Fruit fly (Drosophila melanogaster) whole organism, adult: ENCODE data around the gene Etl1.
A peak's percentile ranks its signal among the peaks of the same experiment; 100 is the strongest.

Source experiments
- CG11617 ChIP-seq: fragments of 200-800 bp; sonication (Bioruptor generic); optimal IDR thresholded peaks from 2 replicates; lab custom pipeline; 2017; ENCODE audit warnings: mild to moderate bottlenecking, missing biosample characterization, missing genetic modification reagents, missing genetic modification characterization
- CG12768 ChIP-seq: fragments of 200-800 bp; sonication (Bioruptor generic); optimal IDR thresholded peaks from 2 replicates; lab custom pipeline; 2017; ENCODE audit warnings: missing biosample characterization, missing genetic modification characterization, mild to moderate bottlenecking, moderate library complexity, missing genetic modification reagents
- CG14711 ChIP-seq: fragments of 200-800 bp; sonication (Bioruptor generic); optimal IDR thresholded peaks from 2 replicates; lab custom pipeline; 2018; ENCODE audit warnings: missing biosample characterization, mild to moderate bottlenecking, missing genetic modification characterization, moderate library complexity
- CG1620 ChIP-seq: fragments of 200-800 bp; sonication (Bioruptor generic); optimal IDR thresholded peaks from 2 replicates; lab custom pipeline; 2016; ENCODE audit warnings: missing biosample characterization, missing genetic modification characterization
- CG33017 ChIP-seq: fragments of 200-800 bp; sonication (Bioruptor generic); optimal IDR thresholded peaks from 2 replicates; lab custom pipeline; 2018; ENCODE audit warnings: missing biosample characterization, mild to moderate bottlenecking, missing genetic modification characterization, moderate library complexity
- CG5204 ChIP-seq: fragments of 200-800 bp; sonication (Bioruptor generic); optimal IDR thresholded peaks from 2 replicates; lab custom pipeline; 2016; ENCODE audit warnings: missing biosample characterization, missing genetic modification characterization
- CG7045 ChIP-seq: fragments of 200-800 bp; sonication (Bioruptor generic); optimal IDR thresholded peaks from 2 replicates; lab custom pipeline; 2017; ENCODE audit warnings: missing biosample characterization, mild to moderate bottlenecking, missing genetic modification characterization
- CG7101 ChIP-seq: fragments of 200-800 bp; sonication (Bioruptor generic); optimal IDR thresholded peaks from 2 replicates; lab custom pipeline; 2018; ENCODE audit warnings: missing biosample characterization, mild to moderate bottlenecking, missing genetic modification characterization, moderate library complexity
- Clk ChIP-seq: fragments of 200-800 bp; sonication (Bioruptor generic); optimal IDR thresholded peaks from 2 replicates; lab custom pipeline; 2017; ENCODE audit warnings: missing biosample characterization, missing genetic modification characterization
- Crg-1 ChIP-seq: fragments of 200-800 bp; sonication (Bioruptor generic); optimal IDR thresholded peaks from 2 replicates; lab custom pipeline; 2016; ENCODE audit warnings: missing biosample characterization, missing genetic modification characterization
- Hr96 ChIP-seq: fragments of 200-800 bp; sonication (Bioruptor generic); optimal IDR thresholded peaks from 2 replicates; lab custom pipeline; 2016; ENCODE audit warnings: missing biosample characterization, missing genetic modification characterization
- Mnt ChIP-seq: fragments of 200-800 bp; sonication (Bioruptor generic); optimal IDR thresholded peaks from 2 replicates; lab custom pipeline; 2016; ENCODE audit warnings: missing biosample characterization, mild to moderate bottlenecking, missing genetic modification characterization
- bab1 ChIP-seq: fragments of 200-800 bp; sonication (Bioruptor generic); optimal IDR thresholded peaks from 3 replicates; lab custom pipeline; 2019; ENCODE audit warnings: missing biosample characterization, mild to moderate bottlenecking, missing genetic modification characterization, moderate library complexity
- cic ChIP-seq: fragments of 200-800 bp; sonication (Bioruptor generic); optimal IDR thresholded peaks from 2 replicates; lab custom pipeline; 2017; ENCODE audit warnings: missing biosample characterization, mild to moderate bottlenecking, missing genetic modification characterization, moderate library complexity
- cnc ChIP-seq, 2 experiments: fragments of >200 bp; optimal IDR thresholded peaks; 2 replicates each; lab custom pipeline; 2017
- kay ChIP-seq: fragments of 200-800 bp; sonication (Bioruptor generic); peaks from one replicate; lab custom pipeline; 2016; ENCODE audit warnings: missing biosample characterization, missing genetic modification characterization, borderline replicate concordance
- ovo ChIP-seq: fragments of 200-800 bp; sonication (Bioruptor generic); optimal IDR thresholded peaks from 2 replicates; lab custom pipeline; 2016; ENCODE audit warnings: missing biosample characterization, missing genetic modification characterization
- pad ChIP-seq: fragments of 200-800 bp; sonication (Bioruptor generic); optimal IDR thresholded peaks from 3 replicates; lab custom pipeline; 2017; ENCODE audit warnings: missing biosample characterization, missing genetic modification characterization, mild to moderate bottlenecking, moderate library complexity, missing genetic modification reagents
- tj ChIP-seq: fragments of 200-800 bp; sonication (Bioruptor generic); optimal IDR thresholded peaks from 3 replicates; lab custom pipeline; 2017; ENCODE audit warnings: missing biosample characterization, mild to moderate bottlenecking, missing genetic modification characterization, moderate library complexity
- toe ChIP-seq: fragments of 200-800 bp; sonication (Bioruptor generic); optimal IDR thresholded peaks from 2 replicates; lab custom pipeline; 2016; ENCODE audit warnings: missing biosample characterization, missing genetic modification characterization

Etl1 gene

DNA sequence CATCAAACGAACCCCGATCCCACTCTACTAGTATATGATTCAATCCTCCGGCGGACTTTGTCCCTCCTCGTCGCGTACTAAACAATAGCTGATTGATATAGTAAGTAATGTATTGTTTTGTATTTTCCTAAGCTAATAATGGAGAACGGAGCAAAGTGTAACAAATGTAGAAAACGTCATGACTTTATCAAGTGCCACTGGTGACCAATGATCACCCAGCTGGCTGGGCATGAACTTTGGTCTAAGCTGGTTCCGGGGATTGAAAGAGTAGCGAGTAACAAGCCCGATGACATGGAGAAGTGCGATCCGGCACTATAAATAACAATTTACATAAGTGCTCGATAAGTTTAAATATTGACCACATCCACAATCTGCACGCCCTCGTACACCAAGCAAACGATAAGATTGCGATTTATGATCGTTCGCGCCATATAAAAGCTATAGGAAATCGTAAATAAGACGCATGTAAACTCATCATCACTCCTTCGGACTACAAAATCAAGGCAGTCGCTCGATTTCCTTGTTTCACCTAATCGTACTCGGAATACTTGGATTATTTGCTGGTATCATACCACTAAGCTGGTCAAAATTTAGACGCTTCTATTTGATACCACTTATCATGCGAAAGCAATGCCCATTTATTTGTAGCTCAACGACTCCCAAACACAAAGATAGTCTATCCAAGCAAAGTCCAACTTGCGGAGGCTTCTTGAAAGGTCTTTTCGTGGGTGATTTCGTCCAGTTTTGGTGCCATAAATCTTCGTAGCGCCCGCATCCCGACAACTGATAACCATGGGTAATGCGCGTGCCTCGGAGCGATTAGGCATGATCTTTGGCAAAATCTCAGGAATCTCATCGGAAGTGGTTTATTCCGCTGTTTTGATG is 37.0 kb upstream of the Etl1 start:
- TF ChIP-seq CG7045 (GFP tag; lab: Kevin White, UChicago) (peak; percentile 0), CG12768 (GFP tag; lab: Kevin White, UChicago) (peak; percentile 72), CG7101 (tag; lab: Kevin White, UChicago) (no peak), cic (GFP tag; lab: Kevin White, UChicago) (peak; percentile 19)

dm6 chr2L:9948520-9948858 is 36.1 kb upstream of the Etl1 start:
- no peak for TF ChIP-seq toe (GFP tag; lab: Kevin White, UChicago)
- no peak for TF ChIP-seq Mnt
- no peak for TF ChIP-seq CG1620 (GFP tag; lab: Kevin White, UChicago)
- no peak for TF ChIP-seq CG5204
- no peak for TF ChIP-seq Hr96 (GFP tag; lab: Kevin White, UChicago)
- TF ChIP-seq CG33017 (tag; lab: Kevin White, UChicago): no peak
- TF ChIP-seq kay (GFP tag; lab: Kevin White, UChicago): no peak

- TF ChIP-seq ovo (GFP tag; lab: Kevin White, UChicago) (no peak), tj (GFP tag; lab: Kevin White, UChicago) (no peak), cnc (optimal IDR thresholded peaks at IDR 0.05; lab: Kevin White, UChicago) (no peak), CG12768 (GFP tag; lab: Kevin White, UChicago) (peak; percentile 68), CG14711 (tag; lab: Kevin White, UChicago) (no peak), CG11617 (GFP tag; lab: Kevin White, UChicago) (no peak), kay (GFP tag; lab: Kevin White, UChicago) (no peak), Hr96 (GFP tag; lab: Kevin White, UChicago) (no peak), CG7045 (GFP tag; lab: Kevin White, UChicago) (no peak), cic (GFP tag; lab: Kevin White, UChicago) (peak; percentile 47), toe (GFP tag; lab: Kevin White, UChicago) (no peak), CG5204 (no peak), CG7101 (tag; lab: Kevin White, UChicago) (no peak), CG1620 (GFP tag; lab: Kevin White, UChicago) (no peak)
Measured at dm6 chr2L:9947738-9948519, 35.5 kb upstream of the Etl1 start.

dm6 chr2L:9947265-9947664 is 34.9 kb upstream of the Etl1 start, which contains the start of gene CG5853:
TSS of gene CG5853 (minus strand) at chr2L:9947648.
- TF ChIP-seq cnc (optimal IDR thresholded peaks at IDR 0.05; lab: Kevin White, UChicago) (no peak), CG12768 (GFP tag; lab: Kevin White, UChicago) (peak; percentile 78), kay (GFP tag; lab: Kevin White, UChicago) (no peak), Mnt (peak; percentile 79), Hr96 (GFP tag; lab: Kevin White, UChicago) (peak; percentile 46), cic (GFP tag; lab: Kevin White, UChicago) (peak; percentile 79), pad (GFP tag; lab: Kevin White, UChicago) (peak; percentile 33), CG7101 (tag; lab: Kevin White, UChicago) (peak; percentile 26), ovo (GFP tag; lab: Kevin White, UChicago) (peak; percentile 37), CG7045 (GFP tag; lab: Kevin White, UChicago) (no peak), CG14711 (tag; lab: Kevin White, UChicago) (peak; percentile 11), tj (GFP tag; lab: Kevin White, UChicago) (peak; percentile 25), CG1620 (GFP tag; lab: Kevin White, UChicago) (no peak), Clk (GFP tag; lab: Kevin White, UChicago) (peak; percentile 25), CG5204 (no peak), CG33017 (tag; lab: Kevin White, UChicago) (peak; percentile 27), toe (GFP tag; lab: Kevin White, UChicago) (peak; percentile 18), Crg-1 (GFP tag; lab: Kevin White, UChicago) (no peak), bab1 (GFP tag; lab: Kevin White, UChicago) (peak; percentile 62), CG11617 (GFP tag; lab: Kevin White, UChicago) (no peak)

- TF ChIP-seq CG5204: no peak
- TF ChIP-seq ovo (GFP tag; lab: Kevin White, UChicago): no peak
- no peak for TF ChIP-seq CG7045 (GFP tag; lab: Kevin White, UChicago)
- no peak for TF ChIP-seq CG11617 (GFP tag; lab: Kevin White, UChicago)
- no peak for TF ChIP-seq Clk (GFP tag; lab: Kevin White, UChicago)
- no peak for TF ChIP-seq Crg-1 (GFP tag; lab: Kevin White, UChicago)
- no peak for TF ChIP-seq CG33017 (tag; lab: Kevin White, UChicago)
- no peak for TF ChIP-seq CG7101 (tag; lab: Kevin White, UChicago)
- TF ChIP-seq CG14711 (tag; lab: Kevin White, UChicago): no peak
- TF ChIP-seq bab1 (GFP tag; lab: Kevin White, UChicago): no peak
- TF ChIP-seq cnc (optimal IDR thresholded peaks at IDR 0.05; lab: Kevin White, UChicago): no peak
- TF ChIP-seq toe (GFP tag; lab: Kevin White, UChicago): no peak
- no peak for TF ChIP-seq cic (GFP tag; lab: Kevin White, UChicago)
- no peak for TF ChIP-seq kay (GFP tag; lab: Kevin White, UChicago)
Measured at dm6 chr2L:9946051-9946450, 33.6 kb upstream of the Etl1 start.
